Fruit fly (Drosophila melanogaster) S2 (cell line): Measurements from ENCODE around the gene cype.

ENCODE experiments used
- CG8478 ChIP-seq: fragments of >200 bp; optimal IDR thresholded peaks from 2 replicates; lab custom pipeline; 2018
- CTCF ChIP-seq, 2 experiments: fragments of >200 bp; optimal IDR thresholded peaks; 2 replicates each; lab custom pipeline; 2018

dm6 chr2L:5345900-5346299 is 18.9 kb downstream of the cype start, which contains the start of gene nompC:
- TF ChIP-seq CG8478 (lab: Kevin White, UChicago) (no peak), CTCF (optimal IDR thresholded peaks at IDR 0.05; lab: Kevin White, UChicago) (no peak)
